Worm (Caenorhabditis elegans) whole organism, young adult: ENCODE results near the gene rbg-1.

Source experiments
- D2030.7 ChIP-seq: fragments of 200-800 bp; sonication (Bioruptor generic); IDR thresholded peaks from 2 replicates; pipeline ENCODE4 v1.3.6; 2022; ENCODE audit warnings: missing genetic modification reagents, missing genetic modification characterization, missing compliant biosample characterization
- F49E8.2 ChIP-seq: sonication (generic microtip); optimal IDR thresholded peaks from 3 replicates; lab custom pipeline; 2017; ENCODE audit warnings: missing genetic modification characterization, mild to moderate bottlenecking, missing compliant biosample characterization, antibody characterized with exemption, moderate library complexity; ENCODE audit not compliant: insufficient read depth
- F55B11.4 ChIP-seq: sonication (generic microtip); optimal IDR thresholded peaks from 2 replicates; lab custom pipeline; 2016; ENCODE audit warnings: missing compliant biosample characterization, missing genetic modification characterization, borderline replicate concordance; ENCODE audit not compliant: insufficient read depth
- K12H6.12 ChIP-seq: fragments of 200-800 bp; sonication (Bioruptor generic); optimal IDR thresholded peaks from 2 replicates; lab custom pipeline; 2018; ENCODE audit warnings: mild to moderate bottlenecking, missing genetic modification characterization, missing compliant biosample characterization
- Y95B8A.8 ChIP-seq: fragments of 200-800 bp; sonication (Bioruptor generic); IDR thresholded peaks from 2 replicates; pipeline ENCODE4 v1.3.6; 2022; ENCODE audit warnings: missing genetic modification reagents, missing genetic modification characterization, missing compliant biosample characterization
- ccch-3 ChIP-seq: fragments of 200-800 bp; sonication (Bioruptor generic); optimal IDR thresholded peaks from 2 replicates; lab custom pipeline; 2018; ENCODE audit warnings: mild to moderate bottlenecking, missing genetic modification characterization, missing compliant biosample characterization
- chd-7 ChIP-seq: sonication (generic microtip); optimal IDR thresholded peaks from 2 replicates; lab custom pipeline; 2016; ENCODE audit warnings: mild to moderate bottlenecking, missing genetic modification characterization, moderate library complexity, missing compliant biosample characterization
- dox-1 ChIP-seq: fragments of 200-800 bp; sonication (Bioruptor generic); IDR thresholded peaks from 2 replicates; pipeline ENCODE4 v1.3.6; 2022; ENCODE audit warnings: missing genetic modification reagents, missing genetic modification characterization, missing compliant biosample characterization
- ekl-4 ChIP-seq: fragments of 200-800 bp; sonication (Bioruptor generic); IDR thresholded peaks from 2 replicates; pipeline ENCODE4 v1.3.6; 2022; ENCODE audit warnings: missing genetic modification reagents, missing genetic modification characterization, missing compliant biosample characterization
- hsf-1 ChIP-seq: fragments of 200-800 bp; sonication (Bioruptor generic); IDR thresholded peaks from 2 replicates; pipeline ENCODE4 v1.3.6; 2022; ENCODE audit warnings: missing genetic modification reagents, missing genetic modification characterization, missing compliant biosample characterization
- madf-6 ChIP-seq: fragments of 200-800 bp; sonication (Bioruptor generic); IDR thresholded peaks from 2 replicates; pipeline ENCODE4 v1.3.6; 2022; ENCODE audit warnings: missing genetic modification reagents, missing genetic modification characterization, missing compliant biosample characterization
- nfyb-1 ChIP-seq: fragments of 200-800 bp; sonication (Bioruptor generic); IDR thresholded peaks from 2 replicates; pipeline ENCODE4 v1.3.6; 2022; ENCODE audit warnings: missing genetic modification reagents, missing genetic modification characterization, missing compliant biosample characterization
- rpc-1 ChIP-seq, 2 experiments: fragments of 150-350 bp in 1 of 2; sonication (generic microtip) in 1 of 2; optimal IDR thresholded peaks; 2 replicates each; lab custom pipeline; 2014 to 2018; ENCODE audit warnings: missing biosample characterization in 1 of 2, missing genetic modification characterization in 1 of 2, missing genetic modification reagents in 1 of 2, missing genotype in 1 of 2
- somi-1 ChIP-seq: fragments of 200-800 bp; sonication (Bioruptor generic); optimal IDR thresholded peaks from 2 replicates; lab custom pipeline; 2018; ENCODE audit warnings: mild to moderate bottlenecking, missing genetic modification characterization, missing compliant biosample characterization

DNA sequence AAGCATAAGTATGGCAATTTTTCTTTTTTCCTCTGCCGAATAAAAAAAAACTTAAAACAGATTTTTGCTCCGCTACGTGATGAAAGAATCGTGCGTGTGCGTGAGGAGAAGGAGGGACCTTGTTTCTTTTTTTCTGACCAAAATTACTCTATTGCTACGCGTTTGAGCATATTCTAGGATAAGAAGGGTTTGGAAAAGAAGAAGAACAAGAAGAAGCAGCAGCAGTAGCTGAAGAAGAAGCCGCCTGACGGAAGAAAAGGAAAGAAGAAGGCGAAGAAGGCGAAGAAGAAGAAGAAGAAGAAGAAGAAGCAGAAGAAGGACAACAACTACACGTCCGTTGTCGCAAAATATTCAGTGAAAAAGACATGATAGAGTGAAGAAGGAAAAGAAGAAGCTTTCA is 32.8 kb downstream of the rbg-1 start:
- no peak for TF ChIP-seq F49E8.2
- no peak for TF ChIP-seq ekl-4
- TF ChIP-seq K12H6.12 (tag; lab: Kevin White, UChicago): no peak
- no peak for TF ChIP-seq Y95B8A.8 (GFP tag; lab: Robert Waterston, UW)
- no peak for TF ChIP-seq dox-1
- TF ChIP-seq nfyb-1 (GFP tag; lab: Robert Waterston, UW): no peak
- no peak for TF ChIP-seq madf-6 (GFP tag; lab: Robert Waterston, UW)
- TF ChIP-seq rpc-1 (optimal IDR thresholded peaks at IDR 0.05; lab: Kevin White, UChicago): no peak
- no peak for TF ChIP-seq rpc-1 (tag; optimal IDR thresholded peaks at IDR 0.05; lab: Kevin White, UChicago)
- TF ChIP-seq ccch-3: no peak
- no peak for TF ChIP-seq D2030.7 (GFP tag; lab: Robert Waterston, UW)
- no peak for TF ChIP-seq somi-1 (GFP tag; lab: Kevin White, UChicago)
- TF ChIP-seq chd-7: no peak
- no peak for TF ChIP-seq hsf-1 (GFP tag; lab: Robert Waterston, UW)
- TF ChIP-seq F55B11.4 (tag; lab: Kevin White, UChicago): no peak
